Fruit fly (Drosophila melanogaster) whole organism: ENCODE measurements around the gene dysc.

Source experiments
- CG8478 ChIP-seq: fragments of >200 bp; optimal IDR thresholded peaks from 2 replicates; lab custom pipeline; 2018; ENCODE audit warnings: inconsistent platforms
- Dll ChIP-seq: fragments of >200 bp; optimal IDR thresholded peaks from 2 replicates; lab custom pipeline; 2017
- EcR ChIP-seq, 2 experiments: fragments of >200 bp; optimal IDR thresholded peaks; 2 replicates each; lab custom pipeline; 2017; ENCODE audit warnings: missing biosample characterization in 2 of 2, missing genetic modification characterization in 2 of 2, missing genetic modification reagents in 2 of 2
- pan ChIP-seq: fragments of >200 bp; optimal IDR thresholded peaks from 2 replicates; lab custom pipeline; 2017
- psq ChIP-seq: fragments of >200 bp; optimal IDR thresholded peaks from 2 replicates; lab custom pipeline; 2017
- usp ChIP-seq: fragments of >200 bp; optimal IDR thresholded peaks from 2 replicates; lab custom pipeline; 2017; ENCODE audit warnings: missing biosample characterization, missing genetic modification characterization, mixed read lengths

Gene dysc

DNA sequence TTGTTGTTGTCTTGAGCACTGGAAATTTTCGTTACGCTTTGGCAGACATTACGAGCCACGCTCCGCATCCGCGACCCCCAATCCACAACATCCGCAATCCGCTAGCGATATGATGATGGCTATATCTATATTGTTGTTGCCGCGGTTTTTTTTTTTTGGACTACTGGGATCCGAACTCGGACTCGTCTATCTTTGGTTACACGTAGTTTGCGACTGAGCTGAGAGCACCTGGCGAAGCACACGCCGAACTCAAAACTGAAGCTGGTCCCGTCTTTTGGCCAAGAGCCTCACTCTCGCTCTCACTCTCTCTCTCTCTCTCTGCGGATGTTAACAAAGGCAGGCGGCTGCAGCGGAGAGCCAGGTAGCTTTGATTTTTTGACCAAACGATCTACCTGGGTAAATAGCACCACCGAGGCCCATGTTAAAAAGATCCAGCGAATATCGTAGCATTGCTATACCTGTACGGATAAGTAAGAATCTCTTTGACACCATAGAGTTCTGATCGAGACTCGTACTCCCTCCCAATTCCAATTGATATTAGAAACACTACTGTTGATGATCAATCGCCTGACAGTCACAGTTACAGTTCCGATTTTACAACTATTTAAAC is 22.2 kb upstream of the dysc start, which contains the start of gene Rgl:
Gene Rgl, minus strand, starts transcription at position 219 of the 610 bp plus-strand sequence.
- TF ChIP-seq EcR (GFP tag; optimal IDR thresholded peaks at IDR 0.05; lab: Kevin White, UChicago) (no peak), pan (lab: Kevin White, UChicago) (no peak), Dll (lab: Kevin White, UChicago) (peak; percentile 92), usp (GFP tag; lab: Kevin White, UChicago) (no peak)

DNA sequence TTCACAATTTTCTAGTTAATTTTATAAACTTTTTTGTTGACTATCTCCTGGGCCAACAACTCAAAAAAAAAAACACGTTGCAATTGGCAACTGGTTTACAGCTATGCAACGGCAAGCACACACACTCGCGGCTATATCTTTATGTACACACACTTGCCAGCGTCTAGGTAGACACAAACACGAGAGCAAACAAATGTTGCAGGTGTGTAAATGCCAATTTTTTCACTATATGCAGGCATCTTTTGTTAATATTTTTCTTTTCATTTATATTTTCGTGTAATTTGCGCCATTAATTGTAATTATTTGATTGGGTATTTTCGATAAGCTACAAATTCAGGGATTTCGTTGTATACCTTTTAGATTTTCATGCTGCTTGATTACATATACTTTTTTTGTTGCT is 21.6 kb upstream of the dysc start:
- no peak for TF ChIP-seq pan (lab: Kevin White, UChicago)
- no peak for TF ChIP-seq usp (GFP tag; lab: Kevin White, UChicago)
- TF ChIP-seq psq, result no peak
- no peak for TF ChIP-seq Dll (lab: Kevin White, UChicago)
- no peak for TF ChIP-seq CG8478 (lab: Kevin White, UChicago)
- TF ChIP-seq EcR (GFP tag; optimal IDR thresholded peaks at IDR 0.05; lab: Kevin White, UChicago), result no peak

dm6 chr3L:13923332-13924272 is 20.6 kb upstream of the dysc start:
- no peak for TF ChIP-seq EcR (GFP tag; optimal IDR thresholded peaks at IDR 0.05; lab: Kevin White, UChicago)
- TF ChIP-seq usp (GFP tag; lab: Kevin White, UChicago), result no peak
- TF ChIP-seq psq, result no peak
- no peak for TF ChIP-seq pan (lab: Kevin White, UChicago)
- TF ChIP-seq CG8478 (lab: Kevin White, UChicago), result no peak
- no peak for TF ChIP-seq Dll (lab: Kevin White, UChicago)

- TF ChIP-seq psq (no peak), EcR (GFP tag; optimal IDR thresholded peaks at IDR 0.05; lab: Kevin White, UChicago) (no peak), CG8478 (lab: Kevin White, UChicago) (no peak), usp (GFP tag; lab: Kevin White, UChicago) (no peak), pan (lab: Kevin White, UChicago) (no peak), Dll (lab: Kevin White, UChicago) (no peak)
Observed at dm6 chr3L:13922023-13922652, 19.1 kb upstream of the dysc start.

- TF ChIP-seq pan (lab: Kevin White, UChicago) (no peak), usp (GFP tag; lab: Kevin White, UChicago) (no peak), Dll (lab: Kevin White, UChicago) (no peak), CG8478 (lab: Kevin White, UChicago) (no peak), psq (no peak), EcR (GFP tag; optimal IDR thresholded peaks at IDR 0.05; lab: Kevin White, UChicago) (no peak)
Observed at dm6 chr3L:13920632-13920981, 17.6 kb upstream of the dysc start.

DNA sequence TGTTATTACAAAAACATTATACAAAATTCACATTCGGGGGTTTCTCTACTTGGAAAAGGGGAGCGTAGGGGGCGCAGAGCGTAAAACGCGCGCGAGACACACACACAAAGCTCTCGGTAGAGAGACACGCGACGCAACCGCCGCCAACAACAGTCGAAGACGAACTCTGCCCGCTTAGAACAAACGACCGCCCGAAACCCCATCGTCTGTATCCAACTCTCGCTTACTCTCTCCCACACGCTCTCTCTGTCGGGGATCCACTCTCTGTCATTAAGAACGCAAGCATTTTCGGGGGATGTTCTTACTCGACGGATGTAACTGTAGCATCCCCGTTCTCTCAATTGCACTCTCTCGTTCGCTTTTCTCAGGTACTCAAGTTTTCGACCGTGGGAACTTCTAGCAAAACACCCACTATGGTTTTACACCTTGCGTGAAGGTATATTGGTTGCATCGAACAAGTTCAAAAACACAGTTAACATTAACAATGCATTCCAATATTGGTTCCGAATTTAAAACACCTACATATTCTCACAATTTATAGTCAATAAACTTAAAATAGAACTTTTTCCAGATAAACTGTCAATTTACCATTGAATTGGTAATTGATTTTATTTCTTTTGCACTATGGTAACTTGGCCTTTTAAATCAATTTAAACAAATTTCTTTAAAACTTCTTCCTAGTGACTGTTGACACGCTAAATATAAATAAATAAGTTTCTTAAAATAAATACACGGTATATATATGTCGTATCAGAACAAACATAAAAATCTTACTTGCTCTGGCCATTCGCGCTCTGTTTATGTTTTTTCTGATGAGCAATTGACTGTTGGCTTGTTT is 17.0 kb upstream of the dysc start:
- no peak for TF ChIP-seq usp (GFP tag; lab: Kevin White, UChicago)
- peak; percentile 85 for TF ChIP-seq pan (lab: Kevin White, UChicago)

- TF ChIP-seq psq, result no peak
- no peak for TF ChIP-seq EcR (GFP tag; optimal IDR thresholded peaks at IDR 0.05; lab: Kevin White, UChicago)
- no peak for TF ChIP-seq usp (GFP tag; lab: Kevin White, UChicago)
Observed at dm6 chr3L:13918774-13919173, 15.7 kb upstream of the dysc start.

DNA sequence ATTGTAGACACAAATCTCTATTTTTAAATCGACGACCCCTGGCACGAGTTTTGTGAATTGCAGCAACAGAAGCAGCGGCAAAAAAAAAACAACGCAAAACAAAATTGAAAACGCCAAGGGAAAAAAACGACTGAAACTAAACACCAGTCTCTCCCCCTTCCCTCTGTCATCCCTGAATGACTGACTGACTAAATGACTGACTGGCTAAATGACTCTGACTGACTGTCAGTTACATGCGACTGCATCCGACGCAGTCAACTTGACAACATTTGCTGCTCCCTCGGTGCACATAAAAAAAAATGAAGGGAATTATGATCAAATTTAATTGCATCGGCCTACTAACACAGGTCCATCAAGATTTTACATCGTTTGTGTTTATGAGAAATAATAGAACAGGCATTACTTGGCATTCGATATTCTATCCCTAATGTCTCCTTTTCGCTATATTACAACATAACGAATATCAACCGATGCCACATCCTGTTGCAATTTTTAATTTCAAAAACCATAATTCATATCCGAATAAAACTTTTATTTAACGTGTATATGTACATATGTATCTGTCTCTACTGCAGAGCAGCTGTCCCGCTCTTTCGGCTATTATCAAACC is 14.7 kb upstream of the dysc start:
- TF ChIP-seq pan (lab: Kevin White, UChicago), result no peak
- TF ChIP-seq psq, result no peak
- no peak for TF ChIP-seq usp (GFP tag; lab: Kevin White, UChicago)
- no peak for TF ChIP-seq Dll (lab: Kevin White, UChicago)
- TF ChIP-seq EcR (GFP tag; optimal IDR thresholded peaks at IDR 0.05; lab: Kevin White, UChicago), result no peak
- TF ChIP-seq CG8478 (lab: Kevin White, UChicago), result no peak

- no peak for TF ChIP-seq usp (GFP tag; lab: Kevin White, UChicago)
- no peak for TF ChIP-seq CG8478 (lab: Kevin White, UChicago)
- no peak for TF ChIP-seq psq
- TF ChIP-seq Dll (lab: Kevin White, UChicago), result no peak
- no peak for TF ChIP-seq EcR (GFP tag; optimal IDR thresholded peaks at IDR 0.05; lab: Kevin White, UChicago)
Observed at dm6 chr3L:13914573-13914972, 11.5 kb upstream of the dysc start.

DNA sequence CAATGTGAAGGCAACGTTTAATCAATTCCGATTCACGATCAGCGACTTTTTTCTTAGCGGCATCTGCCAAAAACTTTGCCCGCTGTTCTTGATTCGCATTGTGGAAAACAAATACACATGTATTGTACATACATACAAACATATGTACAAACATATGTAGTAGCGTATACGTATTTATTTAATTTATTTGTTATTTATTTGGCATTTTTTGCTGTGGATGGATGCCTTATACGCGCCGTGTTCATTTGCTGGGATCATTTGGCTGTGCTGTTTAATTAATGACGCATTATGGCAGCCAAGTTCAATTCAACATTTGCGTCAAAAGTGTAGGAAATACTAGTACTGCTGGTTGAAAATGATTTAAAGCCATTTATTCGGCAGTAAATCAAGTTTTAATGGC is 9.7 kb upstream of the dysc start:
- TF ChIP-seq CG8478 (lab: Kevin White, UChicago), result no peak
- TF ChIP-seq EcR (GFP tag; optimal IDR thresholded peaks at IDR 0.05; lab: Kevin White, UChicago), result no peak
- TF ChIP-seq Dll (lab: Kevin White, UChicago), result no peak
- TF ChIP-seq pan (lab: Kevin White, UChicago), result no peak
- TF ChIP-seq psq, result no peak
- no peak for TF ChIP-seq usp (GFP tag; lab: Kevin White, UChicago)
